Fruit fly (Drosophila melanogaster): ENCODE measurements around the gene Mt2.

Mt2 gene

dm6 chr2L:12107087-12107486 lies 10.8 kb downstream of the Mt2 start:
- no peak for TF ChIP-seq EcR (GFP tag; optimal IDR thresholded peaks at IDR 0.05)
- no peak for TF ChIP-seq pan (optimal IDR thresholded peaks at IDR 0.05)
- no peak for TF ChIP-seq psq (optimal IDR thresholded peaks at IDR 0.05)
- TF ChIP-seq usp (GFP tag; optimal IDR thresholded peaks at IDR 0.05): no peak
- no peak for TF ChIP-seq Dll (optimal IDR thresholded peaks at IDR 0.05)
- TF ChIP-seq CG8478 (optimal IDR thresholded peaks at IDR 0.05): no peak

dm6 chr2L:12108779-12109564 lies 12.6 kb downstream of the Mt2 start, which contains the start of the genes Rab6 and Phae1:
Gene Rab6 (minus strand): TSS chr2L:12109116.
Gene Phae1 (plus strand): TSS chr2L:12109417.
- TF ChIP-seq Dll (optimal IDR thresholded peaks at IDR 0.05) (peak; percentile 68), psq (optimal IDR thresholded peaks at IDR 0.05) (no peak)

dm6 chr2L:12110810-12111209 lies 14.5 kb downstream of the Mt2 start, which contains the start of gene Phae2:
Gene Phae2 (plus strand): TSS chr2L:12111110.
- TF ChIP-seq EcR (GFP tag; optimal IDR thresholded peaks at IDR 0.05) (no peak), usp (GFP tag; optimal IDR thresholded peaks at IDR 0.05) (no peak), CG8478 (optimal IDR thresholded peaks at IDR 0.05) (no peak), psq (optimal IDR thresholded peaks at IDR 0.05) (no peak), Dll (optimal IDR thresholded peaks at IDR 0.05) (no peak), pan (optimal IDR thresholded peaks at IDR 0.05) (no peak)

dm6 chr2L:12112943-12113557 lies 16.7 kb downstream of the Mt2 start:
- TF ChIP-seq Dll (optimal IDR thresholded peaks at IDR 0.05) (no peak), psq (optimal IDR thresholded peaks at IDR 0.05) (no peak), usp (GFP tag; optimal IDR thresholded peaks at IDR 0.05) (no peak), pan (optimal IDR thresholded peaks at IDR 0.05) (no peak), CG8478 (optimal IDR thresholded peaks at IDR 0.05) (no peak), EcR (GFP tag; optimal IDR thresholded peaks at IDR 0.05) (no peak)

dm6 chr2L:12114159-12114558 lies 17.8 kb downstream of the Mt2 start, which contains the start of gene CG17211:
Gene CG17211 (plus strand): TSS chr2L:12114360.
- TF ChIP-seq EcR (GFP tag; optimal IDR thresholded peaks at IDR 0.05): no peak
- no peak for TF ChIP-seq Dll (optimal IDR thresholded peaks at IDR 0.05)
- TF ChIP-seq CG8478 (optimal IDR thresholded peaks at IDR 0.05): no peak
- TF ChIP-seq pan (optimal IDR thresholded peaks at IDR 0.05): no peak

dm6 chr2L:12115809-12116208 lies 19.5 kb downstream of the Mt2 start:
- no peak for TF ChIP-seq psq (optimal IDR thresholded peaks at IDR 0.05)

- no peak for TF ChIP-seq pan (optimal IDR thresholded peaks at IDR 0.05)
- no peak for TF ChIP-seq EcR (GFP tag; optimal IDR thresholded peaks at IDR 0.05)
- no peak for TF ChIP-seq usp (GFP tag; optimal IDR thresholded peaks at IDR 0.05)
- TF ChIP-seq CG8478 (optimal IDR thresholded peaks at IDR 0.05): no peak
- no peak for TF ChIP-seq psq (optimal IDR thresholded peaks at IDR 0.05)
- TF ChIP-seq Dll (optimal IDR thresholded peaks at IDR 0.05): no peak
These were observed 23.7 kb downstream of the Mt2 start for dm6 chr2L:12120000-12120399.

dm6 chr2L:12133275-12134124 lies 37.2 kb downstream of the Mt2 start, which contains the start of gene rho-6:
Gene rho-6 (minus strand): TSS chr2L:12133411.
- TF ChIP-seq psq (optimal IDR thresholded peaks at IDR 0.05) (no peak), CG8478 (optimal IDR thresholded peaks at IDR 0.05) (no peak), Dll (optimal IDR thresholded peaks at IDR 0.05) (no peak), usp (GFP tag; optimal IDR thresholded peaks at IDR 0.05) (no peak), pan (optimal IDR thresholded peaks at IDR 0.05) (no peak), EcR (GFP tag; optimal IDR thresholded peaks at IDR 0.05) (no peak)

- no peak for TF ChIP-seq Dll (optimal IDR thresholded peaks at IDR 0.05)
- no peak for TF ChIP-seq CG8478 (optimal IDR thresholded peaks at IDR 0.05)
- TF ChIP-seq EcR (GFP tag; optimal IDR thresholded peaks at IDR 0.05): no peak
- no peak for TF ChIP-seq psq (optimal IDR thresholded peaks at IDR 0.05)
- no peak for TF ChIP-seq pan (optimal IDR thresholded peaks at IDR 0.05)
- no peak for TF ChIP-seq usp (GFP tag; optimal IDR thresholded peaks at IDR 0.05)
These were observed 37.7 kb downstream of the Mt2 start for dm6 chr2L:12134125-12134378.

dm6 chr2L:12137708-12138107 lies 41.4 kb downstream of the Mt2 start, which contains the start of gene Gr33a:
Gene Gr33a (plus strand): TSS chr2L:12138008.
- no peak for TF ChIP-seq Dll (optimal IDR thresholded peaks at IDR 0.05)
- TF ChIP-seq CG8478 (optimal IDR thresholded peaks at IDR 0.05): no peak
- TF ChIP-seq EcR (GFP tag; optimal IDR thresholded peaks at IDR 0.05): no peak
- TF ChIP-seq usp (GFP tag; optimal IDR thresholded peaks at IDR 0.05): no peak

- TF ChIP-seq pan (optimal IDR thresholded peaks at IDR 0.05) (no peak), CG8478 (optimal IDR thresholded peaks at IDR 0.05) (no peak), usp (GFP tag; optimal IDR thresholded peaks at IDR 0.05) (no peak), psq (optimal IDR thresholded peaks at IDR 0.05) (no peak), Dll (optimal IDR thresholded peaks at IDR 0.05) (no peak), EcR (GFP tag; optimal IDR thresholded peaks at IDR 0.05) (no peak)
These were observed 46.1 kb downstream of the Mt2 start, which contains the start of gene CG31760 for dm6 chr2L:12142439-12142838. Gene CG31760 (plus strand): TSS chr2L:12142780.
